Fruit fly (Drosophila melanogaster) whole organism, adult: Measurements from ENCODE around the gene CG46059.

Source experiments
- CG11617 ChIP-seq: fragments of 200-800 bp; sonication (Bioruptor generic); optimal IDR thresholded peaks from 2 replicates; lab custom pipeline; 2017; ENCODE audit warnings: mild to moderate bottlenecking, missing biosample characterization, missing genetic modification reagents, missing genetic modification characterization
- CG12768 ChIP-seq: fragments of 200-800 bp; sonication (Bioruptor generic); optimal IDR thresholded peaks from 2 replicates; lab custom pipeline; 2017; ENCODE audit warnings: missing biosample characterization, missing genetic modification characterization, mild to moderate bottlenecking, moderate library complexity, missing genetic modification reagents
- CG14711 ChIP-seq: fragments of 200-800 bp; sonication (Bioruptor generic); optimal IDR thresholded peaks from 2 replicates; lab custom pipeline; 2018; ENCODE audit warnings: missing biosample characterization, mild to moderate bottlenecking, missing genetic modification characterization, moderate library complexity
- CG1620 ChIP-seq: fragments of 200-800 bp; sonication (Bioruptor generic); optimal IDR thresholded peaks from 2 replicates; lab custom pipeline; 2016; ENCODE audit warnings: missing biosample characterization, missing genetic modification characterization
- CG5204 ChIP-seq: fragments of 200-800 bp; sonication (Bioruptor generic); optimal IDR thresholded peaks from 2 replicates; lab custom pipeline; 2016; ENCODE audit warnings: missing biosample characterization, missing genetic modification characterization
- CG7045 ChIP-seq: fragments of 200-800 bp; sonication (Bioruptor generic); optimal IDR thresholded peaks from 2 replicates; lab custom pipeline; 2017; ENCODE audit warnings: missing biosample characterization, mild to moderate bottlenecking, missing genetic modification characterization
- CG7101 ChIP-seq: fragments of 200-800 bp; sonication (Bioruptor generic); optimal IDR thresholded peaks from 2 replicates; lab custom pipeline; 2018; ENCODE audit warnings: missing biosample characterization, mild to moderate bottlenecking, missing genetic modification characterization, moderate library complexity
- Clk ChIP-seq: fragments of 200-800 bp; sonication (Bioruptor generic); optimal IDR thresholded peaks from 2 replicates; lab custom pipeline; 2017; ENCODE audit warnings: missing biosample characterization, missing genetic modification characterization
- Crg-1 ChIP-seq: fragments of 200-800 bp; sonication (Bioruptor generic); optimal IDR thresholded peaks from 2 replicates; lab custom pipeline; 2016; ENCODE audit warnings: missing biosample characterization, missing genetic modification characterization
- Hr96 ChIP-seq: fragments of 200-800 bp; sonication (Bioruptor generic); optimal IDR thresholded peaks from 2 replicates; lab custom pipeline; 2016; ENCODE audit warnings: missing biosample characterization, missing genetic modification characterization
- Mnt ChIP-seq: fragments of 200-800 bp; sonication (Bioruptor generic); optimal IDR thresholded peaks from 2 replicates; lab custom pipeline; 2016; ENCODE audit warnings: missing biosample characterization, mild to moderate bottlenecking, missing genetic modification characterization
- bab1 ChIP-seq: fragments of 200-800 bp; sonication (Bioruptor generic); optimal IDR thresholded peaks from 3 replicates; lab custom pipeline; 2019; ENCODE audit warnings: missing biosample characterization, mild to moderate bottlenecking, missing genetic modification characterization, moderate library complexity
- cnc ChIP-seq, 2 experiments: fragments of >200 bp; optimal IDR thresholded peaks; 2 replicates each; lab custom pipeline; 2017
- kay ChIP-seq: fragments of 200-800 bp; sonication (Bioruptor generic); peaks from one replicate; lab custom pipeline; 2016; ENCODE audit warnings: missing biosample characterization, missing genetic modification characterization, borderline replicate concordance
- ovo ChIP-seq: fragments of 200-800 bp; sonication (Bioruptor generic); optimal IDR thresholded peaks from 2 replicates; lab custom pipeline; 2016; ENCODE audit warnings: missing biosample characterization, missing genetic modification characterization
- pad ChIP-seq: fragments of 200-800 bp; sonication (Bioruptor generic); optimal IDR thresholded peaks from 3 replicates; lab custom pipeline; 2017; ENCODE audit warnings: missing biosample characterization, missing genetic modification characterization, mild to moderate bottlenecking, moderate library complexity, missing genetic modification reagents
- tj ChIP-seq: fragments of 200-800 bp; sonication (Bioruptor generic); optimal IDR thresholded peaks from 3 replicates; lab custom pipeline; 2017; ENCODE audit warnings: missing biosample characterization, mild to moderate bottlenecking, missing genetic modification characterization, moderate library complexity
- toe ChIP-seq: fragments of 200-800 bp; sonication (Bioruptor generic); optimal IDR thresholded peaks from 2 replicates; lab custom pipeline; 2016; ENCODE audit warnings: missing biosample characterization, missing genetic modification characterization

CG46059 gene

DNA sequence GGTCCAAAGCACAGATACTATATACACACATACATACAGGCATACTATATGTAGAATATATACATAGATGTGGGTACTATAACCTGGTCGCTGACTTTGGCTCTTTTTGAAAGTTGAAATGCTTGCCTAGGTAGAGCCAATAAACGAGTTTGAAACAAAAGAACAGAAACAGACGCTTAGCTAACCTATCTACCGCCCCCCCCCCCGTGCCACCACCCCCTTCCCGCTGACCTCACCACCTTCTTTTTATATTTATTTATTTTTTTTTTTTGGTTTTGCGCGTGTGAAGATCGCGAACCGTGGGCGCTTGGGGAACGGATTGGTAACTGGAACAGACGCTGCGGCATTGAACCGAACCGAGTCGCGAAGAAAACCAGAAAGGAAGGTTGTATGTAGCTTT is 39.5 kb downstream of the CG46059 start:
- TF ChIP-seq CG12768 (GFP tag; lab: Kevin White, UChicago): no peak
- TF ChIP-seq Clk (GFP tag; lab: Kevin White, UChicago): no peak
- TF ChIP-seq bab1: no peak
- TF ChIP-seq CG14711: no peak
- TF ChIP-seq CG5204 (GFP tag; lab: Kevin White, UChicago): no peak
- TF ChIP-seq toe (GFP tag; lab: Kevin White, UChicago): no peak
- TF ChIP-seq CG7045 (GFP tag; lab: Kevin White, UChicago): no peak
- no peak for TF ChIP-seq CG1620 (GFP tag; lab: Kevin White, UChicago)
- TF ChIP-seq tj: no peak
- TF ChIP-seq Hr96 (GFP tag; lab: Kevin White, UChicago): no peak
- TF ChIP-seq cnc (optimal IDR thresholded peaks at IDR 0.05; lab: Kevin White, UChicago): no peak
- no peak for TF ChIP-seq ovo (GFP tag; lab: Kevin White, UChicago)

DNA sequence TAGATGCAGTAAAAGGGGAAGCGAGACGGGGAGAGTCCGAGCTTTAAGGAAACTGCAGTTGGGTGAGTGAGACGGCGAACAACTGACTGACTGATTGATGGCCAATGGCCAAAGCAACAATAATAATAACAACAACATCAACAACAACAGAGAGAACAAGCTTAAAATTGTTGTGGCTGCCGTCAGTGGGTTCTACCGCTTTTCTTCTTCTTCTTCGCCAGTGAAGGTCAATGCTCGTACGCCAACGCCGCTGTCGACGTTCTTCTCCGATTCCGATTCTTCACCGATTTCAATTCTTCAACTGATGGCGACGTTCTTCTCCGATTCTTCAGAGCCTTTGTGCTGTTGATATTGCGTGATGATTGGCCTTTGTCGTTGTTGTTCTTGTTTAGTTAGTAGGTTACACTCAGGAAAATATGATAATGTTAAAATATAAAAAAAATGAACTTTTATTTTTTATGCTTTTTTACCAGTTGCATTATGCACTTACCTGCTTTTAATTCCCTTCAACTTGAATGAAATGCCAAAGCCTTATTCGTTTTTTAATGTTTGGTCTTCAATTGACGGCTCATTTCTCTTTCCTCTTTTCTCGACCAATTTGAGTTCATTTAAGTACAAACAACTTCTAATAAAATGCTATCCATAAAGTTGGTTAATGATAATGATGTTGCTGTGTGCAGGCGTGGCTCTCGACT is 41.3 kb downstream of the CG46059 start:
- no peak for TF ChIP-seq CG12768 (GFP tag; lab: Kevin White, UChicago)
- no peak for TF ChIP-seq CG14711
- no peak for TF ChIP-seq Clk (GFP tag; lab: Kevin White, UChicago)
- TF ChIP-seq Hr96 (GFP tag; lab: Kevin White, UChicago): no peak
- no peak for TF ChIP-seq toe (GFP tag; lab: Kevin White, UChicago)
- no peak for TF ChIP-seq ovo (GFP tag; lab: Kevin White, UChicago)
- TF ChIP-seq CG7101 (tag; lab: Kevin White, UChicago): no peak
- TF ChIP-seq pad (GFP tag; lab: Kevin White, UChicago): no peak
- no peak for TF ChIP-seq kay (GFP tag; lab: Kevin White, UChicago)
- TF ChIP-seq CG1620 (GFP tag; lab: Kevin White, UChicago): no peak
- no peak for TF ChIP-seq CG11617 (GFP tag; lab: Kevin White, UChicago)
- no peak for TF ChIP-seq CG7045 (GFP tag; lab: Kevin White, UChicago)
- no peak for TF ChIP-seq cnc (optimal IDR thresholded peaks at IDR 0.05; lab: Kevin White, UChicago)

DNA sequence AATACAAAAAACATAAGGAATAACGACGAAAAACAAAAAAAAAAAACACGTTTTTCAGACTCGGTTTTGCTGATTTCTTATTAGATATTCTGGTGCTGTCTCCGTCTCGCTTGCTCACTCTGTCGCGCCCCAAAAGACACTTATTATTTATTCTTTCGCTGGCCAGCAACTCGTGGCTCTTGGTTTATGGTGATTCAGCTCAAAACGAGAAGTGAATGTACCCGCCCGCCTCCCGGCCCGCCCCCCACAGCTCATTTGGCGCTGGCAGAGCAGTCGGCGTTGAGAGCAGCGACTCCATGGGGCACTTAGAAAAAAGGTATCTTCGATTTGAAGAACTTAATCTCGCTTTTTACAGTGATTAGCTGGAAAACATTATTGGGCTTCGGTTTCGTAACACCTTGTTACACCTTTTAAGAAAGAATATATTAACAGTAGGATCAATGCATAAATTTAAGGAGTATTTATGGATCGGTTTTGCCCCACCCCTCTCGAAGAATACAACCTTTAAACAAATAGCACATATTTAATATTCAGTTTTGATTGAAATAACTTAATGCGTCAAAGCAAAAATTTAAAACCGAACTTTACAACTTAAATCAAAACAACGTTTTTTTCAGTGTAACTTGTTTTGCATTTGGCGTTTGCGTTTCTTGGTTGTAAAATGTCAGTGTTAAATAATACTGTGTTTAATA is 42.0 kb downstream of the CG46059 start:
- TF ChIP-seq CG7101 (tag; lab: Kevin White, UChicago): peak; percentile 56
- peak; percentile 59 for TF ChIP-seq CG11617 (GFP tag; lab: Kevin White, UChicago)
- TF ChIP-seq ovo (GFP tag; lab: Kevin White, UChicago): no peak
- peak; percentile 41 for TF ChIP-seq pad (GFP tag; lab: Kevin White, UChicago)
- TF ChIP-seq CG14711: peak; percentile 45
- peak; percentile 95 for TF ChIP-seq tj
- no peak for TF ChIP-seq CG1620 (GFP tag; lab: Kevin White, UChicago)
- peak; percentile 84 for TF ChIP-seq bab1
- no peak for TF ChIP-seq Crg-1
- TF ChIP-seq Hr96 (GFP tag; lab: Kevin White, UChicago): peak; percentile 64
- TF ChIP-seq CG7045 (GFP tag; lab: Kevin White, UChicago): peak; percentile 36
- peak; percentile 65 for TF ChIP-seq kay (GFP tag; lab: Kevin White, UChicago)

DNA sequence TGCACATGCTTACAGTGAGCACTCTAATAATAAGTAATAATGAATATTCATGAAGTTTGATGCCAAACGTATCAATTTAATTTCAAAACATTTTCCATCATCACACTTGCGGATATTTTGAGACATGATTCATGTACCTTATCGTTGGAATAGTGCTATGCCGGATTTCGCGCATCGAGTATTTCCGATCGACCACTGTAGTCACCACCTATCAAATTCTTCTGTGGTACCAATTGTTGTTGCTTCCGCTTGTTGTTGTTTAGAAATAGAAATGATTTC is 42.7 kb downstream of the CG46059 start:
- TF ChIP-seq CG14711: peak; percentile 34
- no peak for TF ChIP-seq ovo (GFP tag; lab: Kevin White, UChicago)
- peak; percentile 33 for TF ChIP-seq Hr96 (GFP tag; lab: Kevin White, UChicago)
- TF ChIP-seq pad (GFP tag; lab: Kevin White, UChicago): peak; percentile 17
- TF ChIP-seq CG7101 (tag; lab: Kevin White, UChicago): peak; percentile 16
- TF ChIP-seq bab1: peak; percentile 54
- no peak for TF ChIP-seq toe (GFP tag; lab: Kevin White, UChicago)

DNA sequence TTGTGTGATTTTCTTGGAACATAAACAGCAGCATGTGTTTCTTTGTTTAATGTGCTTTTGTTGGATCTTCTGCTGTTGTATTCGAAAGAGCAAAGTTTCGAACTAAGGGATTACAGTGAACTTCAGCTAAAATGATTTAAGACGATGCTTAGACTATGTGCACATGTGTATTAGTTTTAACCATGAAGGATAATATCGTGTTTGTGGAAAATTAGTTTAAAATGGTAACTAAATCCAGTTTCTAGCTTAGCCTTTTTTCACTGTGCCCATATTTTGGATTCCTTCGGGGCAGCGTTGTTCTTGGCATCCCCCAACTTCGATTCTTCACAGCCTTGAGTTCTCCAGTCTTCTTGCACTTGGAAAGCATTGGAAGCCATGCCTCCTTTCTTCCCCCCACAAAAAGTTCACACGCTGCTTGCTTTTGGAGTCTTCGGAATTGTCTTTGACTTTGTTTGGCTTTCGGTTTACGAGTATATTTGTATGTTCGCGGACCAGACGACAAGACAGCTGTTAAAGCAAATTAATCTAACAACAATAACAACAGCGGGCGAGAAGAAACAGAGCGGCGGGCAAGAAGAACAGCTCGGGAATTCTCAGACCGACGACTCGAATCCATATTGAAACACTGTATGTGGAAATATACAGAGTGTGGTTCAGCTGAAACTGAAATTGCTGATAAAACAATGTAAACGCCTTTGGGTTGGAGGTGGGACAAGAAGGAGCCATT is 43.2 kb downstream of the CG46059 start:
- TF ChIP-seq CG7045 (GFP tag; lab: Kevin White, UChicago) (no peak), toe (GFP tag; lab: Kevin White, UChicago) (no peak), tj (peak; percentile 76)

DNA sequence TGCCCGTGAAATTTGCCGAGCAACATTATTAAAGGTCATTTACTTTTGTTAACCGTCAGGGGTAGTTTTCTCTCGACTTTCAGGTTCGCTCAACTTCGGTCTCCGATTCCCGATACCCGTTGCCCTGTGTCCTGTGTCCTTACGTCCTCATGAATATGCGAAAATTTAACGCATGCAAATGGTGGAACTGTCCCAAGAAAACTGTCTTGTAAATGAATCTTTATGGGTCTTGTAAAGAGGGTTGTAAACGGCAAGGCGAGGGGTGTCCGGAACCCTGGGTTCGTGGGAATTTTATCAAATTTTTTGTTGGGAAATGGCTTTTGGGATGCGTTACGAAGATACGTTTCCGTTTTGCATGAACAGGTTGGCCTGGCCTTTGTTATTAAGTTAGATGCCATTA is 43.8 kb downstream of the CG46059 start:
- TF ChIP-seq toe (GFP tag; lab: Kevin White, UChicago): no peak

DNA sequence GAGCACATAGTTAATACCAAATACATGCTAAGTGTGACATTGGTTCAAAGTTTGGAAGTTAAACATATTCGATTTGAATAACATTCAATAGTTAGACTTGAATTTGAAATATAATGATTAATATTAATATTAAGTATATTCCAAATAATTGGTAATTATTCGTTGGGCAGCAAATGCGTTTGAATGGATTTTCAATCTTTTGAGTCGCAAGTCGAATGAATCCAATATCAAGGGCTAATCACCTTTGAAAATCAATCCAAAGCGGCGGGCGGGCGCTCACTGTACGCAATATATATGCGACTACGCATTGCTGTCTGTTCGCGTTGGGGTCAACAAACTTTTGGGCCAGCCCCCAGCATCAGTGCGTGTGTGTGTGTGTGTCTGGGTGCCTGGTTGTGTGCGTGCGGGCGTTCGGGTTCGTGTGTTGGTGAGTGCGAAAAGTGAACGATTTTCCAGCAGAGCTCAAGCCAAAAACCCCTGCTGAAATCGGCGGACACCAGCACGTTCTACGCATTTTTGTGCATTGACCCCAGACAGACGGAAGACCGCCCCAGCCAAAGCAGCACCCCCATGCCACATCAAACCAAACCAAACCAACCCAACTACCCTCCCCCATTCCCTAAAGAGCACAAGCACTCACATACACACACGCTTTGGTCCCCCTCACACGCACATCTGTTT is 45.1 kb downstream of the CG46059 start:
- TF ChIP-seq CG7101 (tag; lab: Kevin White, UChicago) (no peak), Mnt (GFP tag; lab: Kevin White, UChicago) (no peak)
